Worm (Caenorhabditis elegans) whole organism, L1 larva: ENCODE data around the gene fbn-1.
A peak's percentile ranks its signal among the peaks of the same experiment; 100 is the strongest.

Experiments
- blmp-1 ChIP-seq: fragments of 150-350 bp; optimal IDR thresholded peaks from 2 replicates; lab custom pipeline; 2014; ENCODE audit warnings: missing biosample characterization, missing genetic modification characterization
- egl-27 ChIP-seq, 2 experiments: fragments of 150-350 bp in 1 of 2; sonication (generic microtip); optimal IDR thresholded peaks; 3 replicates each; lab custom pipeline; 2017 to 2018; ENCODE audit warnings: missing biosample characterization in 2 of 2, missing genetic modification characterization in 2 of 2, missing genetic modification reagents in 2 of 2
- fkh-10 ChIP-seq: sonication (generic microtip); optimal IDR thresholded peaks from 2 replicates; lab custom pipeline; 2017; ENCODE audit warnings: missing biosample characterization, missing genetic modification reagents, missing genetic modification characterization
- fos-1 ChIP-seq: fragments of 150-350 bp; optimal IDR thresholded peaks from 2 replicates; lab custom pipeline; 2014; ENCODE audit warnings: missing biosample characterization, missing genetic modification characterization
- lin-35 ChIP-seq, 2 experiments: fragments of 150-350 bp; optimal IDR thresholded peaks; 2 replicates each; lab custom pipeline; 2014; ENCODE audit warnings: missing biosample characterization in 2 of 2, missing genetic modification characterization in 2 of 2, missing genetic modification reagents in 2 of 2
- lin-39 ChIP-seq: fragments of 150-350 bp; optimal IDR thresholded peaks from 2 replicates; lab custom pipeline; 2014; ENCODE audit warnings: missing biosample characterization, missing genetic modification reagents, missing genetic modification characterization
- mep-1 ChIP-seq: fragments of 150-350 bp; optimal IDR thresholded peaks from 2 replicates; lab custom pipeline; 2014; ENCODE audit warnings: missing biosample characterization, missing genetic modification characterization
- nhr-47 ChIP-seq: sonication (generic microtip); optimal IDR thresholded peaks from 2 replicates; lab custom pipeline; 2016; ENCODE audit warnings: mild to moderate bottlenecking, missing genetic modification characterization, moderate library complexity, missing compliant biosample characterization
- sptf-1 ChIP-seq: fragments of 150-350 bp; optimal IDR thresholded peaks from 2 replicates; lab custom pipeline; 2014; ENCODE audit warnings: missing biosample characterization, missing genetic modification characterization
- swsn-7 ChIP-seq: sonication (generic microtip); optimal IDR thresholded peaks from 2 replicates; lab custom pipeline; 2016; ENCODE audit warnings: missing genetic modification characterization, missing compliant biosample characterization
- unc-30 ChIP-seq: sonication (generic microtip); optimal IDR thresholded peaks from 2 replicates; lab custom pipeline; 2017; ENCODE audit warnings: missing biosample characterization, missing genetic modification characterization
- zag-1 ChIP-seq: fragments of 150-350 bp; optimal IDR thresholded peaks from 2 replicates; lab custom pipeline; 2014; ENCODE audit warnings: missing biosample characterization, missing genetic modification characterization

- no peak for TF ChIP-seq lin-39 (tag; lab: Kevin White, UChicago)
- TF ChIP-seq mep-1: peak; percentile 55
- TF ChIP-seq egl-27 (tag; optimal IDR thresholded peaks at IDR 0.05; lab: Kevin White, UChicago): no peak
- no peak for TF ChIP-seq fkh-10 (GFP tag; lab: Kevin White, UChicago)
- no peak for TF ChIP-seq zag-1 (tag; lab: Kevin White, UChicago)
- no peak for TF ChIP-seq sptf-1 (tag; lab: Kevin White, UChicago)
- TF ChIP-seq swsn-7 (tag; lab: Kevin White, UChicago): peak; percentile 41
- TF ChIP-seq unc-30 (tag; lab: Kevin White, UChicago): no peak
- no peak for TF ChIP-seq fos-1 (tag; lab: Kevin White, UChicago)
- TF ChIP-seq lin-35 (GFP tag; optimal IDR thresholded peaks at IDR 0.05; lab: Kevin White, UChicago): peak; percentile 15 to 66
- peak; percentile 60 for TF ChIP-seq blmp-1 (tag; lab: Kevin White, UChicago)
- TF ChIP-seq nhr-47: peak; percentile 34
Observed at ce11 chrIII:7584131-7584646, 41.0 kb upstream of the fbn-1 start, which contains the start of gene cup-5.
